Worm (Caenorhabditis elegans) whole organism, midembryonic: ENCODE results near the gene rps-0.

ENCODE experiments used
- T22C8.4 ChIP-seq: fragments of 200-800 bp; sonication (Bioruptor generic); IDR thresholded peaks from 2 replicates; pipeline ENCODE4 v1.3.6; 2022; ENCODE audit warnings: missing genetic modification characterization, missing compliant biosample characterization
- cog-1 ChIP-seq: sonication (generic microtip); optimal IDR thresholded peaks from 2 replicates; lab custom pipeline; 2016; ENCODE audit warnings: missing genetic modification characterization, missing compliant biosample characterization
- flt-1 ChIP-seq: fragments of 200-800 bp; sonication (Bioruptor generic); IDR thresholded peaks from 2 replicates; pipeline ENCODE4 v1.3.6; 2022; ENCODE audit warnings: missing genetic modification characterization, missing compliant biosample characterization
- klf-2 ChIP-seq: fragments of 200-800 bp; sonication (Bioruptor generic); conservative IDR thresholded peaks from 2 replicates; pipeline ENCODE4 v1.3.6; 2022; ENCODE audit warnings: missing genetic modification reagents, missing genetic modification characterization, missing compliant biosample characterization
- med-1 ChIP-seq: sonication (generic microtip); optimal IDR thresholded peaks from 2 replicates; lab custom pipeline; 2017; ENCODE audit warnings: missing genetic modification characterization, mild to moderate bottlenecking, missing compliant biosample characterization, antibody characterized with exemption, missing genetic modification reagents; ENCODE audit not compliant: insufficient read depth
- ref-1 ChIP-seq: fragments of 200-800 bp; sonication (Bioruptor generic); conservative IDR thresholded peaks from 2 replicates; pipeline ENCODE4 v1.3.6; 2022; ENCODE audit warnings: missing genetic modification reagents, missing genetic modification characterization, missing compliant biosample characterization
- tab-1 ChIP-seq: fragments of 200-800 bp; sonication (Bioruptor generic); IDR thresholded peaks from 2 replicates; pipeline ENCODE4 v1.3.6; 2022; ENCODE audit warnings: missing genetic modification characterization, missing compliant biosample characterization
- ztf-23 ChIP-seq: fragments of 200-800 bp; sonication (Bioruptor generic); IDR thresholded peaks from 2 replicates; pipeline ENCODE4 v1.3.6; 2022; ENCODE audit warnings: missing genetic modification reagents, missing genetic modification characterization, missing compliant biosample characterization
- ztf-29 ChIP-seq: fragments of 200-800 bp; sonication (Bioruptor generic); IDR thresholded peaks from 2 replicates; pipeline ENCODE4 v1.3.6; 2022; ENCODE audit warnings: missing genetic modification reagents, missing genetic modification characterization, missing compliant biosample characterization

Gene rps-0

ce11 chrIII:4715088-4715487 is 38.8 kb downstream of the rps-0 start, which contains the start of gene him-18:
Gene him-18, minus strand, starts transcription at chrIII:4715188.
- TF ChIP-seq klf-2 (GFP tag; lab: Robert Waterston, UW) = no peak
- no peak for TF ChIP-seq cog-1
- TF ChIP-seq flt-1 (GFP tag; lab: Robert Waterston, UW) = no peak

DNA sequence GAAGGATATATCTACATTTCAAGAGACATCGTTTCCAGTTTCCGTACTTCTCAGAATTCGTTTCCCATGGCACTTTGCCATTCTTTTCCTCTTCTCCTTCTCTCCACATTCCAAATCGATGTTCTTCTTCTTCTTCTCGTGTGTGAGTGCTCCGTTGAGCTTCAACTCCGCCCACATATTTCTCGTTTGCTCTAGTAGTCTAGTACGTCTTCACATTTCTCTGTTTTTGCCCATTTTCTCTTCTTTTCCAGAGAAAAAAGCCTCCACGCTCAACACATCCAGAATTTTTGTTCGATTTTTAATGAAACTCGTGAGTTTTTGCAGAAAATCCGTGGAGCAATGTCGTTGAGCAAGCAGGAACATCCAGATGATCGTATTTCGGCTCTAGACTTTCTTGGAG is 44.9 kb downstream of the rps-0 start, which contains the start of gene T04A8.18:
Gene T04A8.18, plus strand, starts transcription at position 301 of the 400 bp plus-strand sequence.
- TF ChIP-seq med-1 (GFP tag; lab: Kevin White, UChicago) = no peak
- TF ChIP-seq ref-1 (GFP tag; lab: Robert Waterston, UW) = no peak
- TF ChIP-seq T22C8.4 = no peak
- no peak for TF ChIP-seq ztf-23 (GFP tag; lab: Robert Waterston, UW)
- TF ChIP-seq tab-1 (GFP tag; lab: Robert Waterston, UW) = no peak

DNA sequence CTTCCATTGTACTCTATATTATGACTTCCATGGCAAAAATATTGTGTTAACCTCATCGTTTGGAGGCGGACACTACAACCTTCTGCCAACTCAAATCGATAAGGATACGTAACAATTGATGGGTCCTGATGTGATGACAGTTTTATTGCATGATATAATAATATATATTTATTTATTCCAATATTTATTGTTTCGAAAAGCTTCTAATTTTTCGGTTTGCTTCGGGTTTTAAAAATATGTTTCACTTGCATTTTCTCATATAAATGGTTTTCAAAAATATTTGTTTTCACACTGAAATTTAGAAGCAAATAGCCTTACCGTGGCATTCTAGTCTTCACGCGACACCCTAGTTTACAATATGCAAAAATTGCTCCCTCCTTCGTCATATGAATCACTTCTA is 47.2 kb downstream of the rps-0 start, which contains the start of gene T04A8.13:
Gene T04A8.13, plus strand, starts transcription at position 301 of the 400 bp plus-strand sequence.
- TF ChIP-seq tab-1 (GFP tag; lab: Robert Waterston, UW) (no peak), T22C8.4 (no peak), ztf-29 (GFP tag; lab: Robert Waterston, UW) (no peak), flt-1 (GFP tag; lab: Robert Waterston, UW) (no peak), cog-1 (no peak), ztf-23 (GFP tag; lab: Robert Waterston, UW) (no peak), klf-2 (GFP tag; lab: Robert Waterston, UW) (no peak), ref-1 (GFP tag; lab: Robert Waterston, UW) (no peak), med-1 (GFP tag; lab: Kevin White, UChicago) (no peak)

ce11 chrIII:4705207-4705606 is 48.6 kb downstream of the rps-0 start, which contains the start of gene pgap-2:
Gene pgap-2, plus strand, starts transcription at chrIII:4705507.
- TF ChIP-seq tab-1 (GFP tag; lab: Robert Waterston, UW) = no peak
- no peak for TF ChIP-seq cog-1
- TF ChIP-seq ztf-23 (GFP tag; lab: Robert Waterston, UW) = no peak
- TF ChIP-seq ref-1 (GFP tag; lab: Robert Waterston, UW) = no peak
- TF ChIP-seq flt-1 (GFP tag; lab: Robert Waterston, UW) = no peak
- no peak for TF ChIP-seq med-1 (GFP tag; lab: Kevin White, UChicago)
- no peak for TF ChIP-seq T22C8.4
- TF ChIP-seq klf-2 (GFP tag; lab: Robert Waterston, UW) = no peak
- TF ChIP-seq ztf-29 (GFP tag; lab: Robert Waterston, UW) = no peak

- TF ChIP-seq ref-1 (GFP tag; lab: Robert Waterston, UW) (no peak), med-1 (GFP tag; lab: Kevin White, UChicago) (no peak), tab-1 (GFP tag; lab: Robert Waterston, UW) (no peak), T22C8.4 (no peak)
These were observed 49.9 kb downstream of the rps-0 start, which contains the start of the genes clp-2 and mrpl-16 for ce11 chrIII:4703932-4704454. Gene clp-2, minus strand, starts transcription at chrIII:4704025. Gene mrpl-16, plus strand, starts transcription at chrIII:4704404.
